Fruit fly (Drosophila melanogaster) whole organism, embryonic: ENCODE results near the gene Bet1.

Experiments
- Aef1 ChIP-seq: fragments of 200-800 bp; sonication (Bioruptor generic); IDR thresholded peaks from 3 replicates; pipeline ENCODE4 v1.3.6; 2022; ENCODE audit warnings: missing biosample characterization, missing genetic modification characterization
- Blimp-1 ChIP-seq: fragments of 200-800 bp; sonication (Bioruptor generic); optimal IDR thresholded peaks from 3 replicates; lab custom pipeline; 2018; ENCODE audit warnings: missing biosample characterization, missing genetic modification characterization, mild to moderate bottlenecking, moderate library complexity, missing genetic modification reagents
- CG11504 ChIP-seq: fragments of 200-800 bp; sonication (Bioruptor generic); optimal IDR thresholded peaks from 3 replicates; lab custom pipeline; 2019; ENCODE audit warnings: missing biosample characterization, mild to moderate bottlenecking, missing genetic modification characterization, moderate library complexity
- CG11695 ChIP-seq: fragments of 200-800 bp; sonication (Bioruptor generic); IDR thresholded peaks from 3 replicates; pipeline ENCODE4 v1.3.6; 2022; ENCODE audit warnings: missing biosample characterization, missing genetic modification characterization
- CG13287 ChIP-seq: fragments of 200-800 bp; sonication (Bioruptor generic); IDR thresholded peaks from 2 replicates; pipeline ENCODE4 v1.3.6; 2022; ENCODE audit warnings: missing biosample characterization, missing genetic modification characterization; ENCODE audit not compliant: partially characterized antibody
- CG14710 ChIP-seq: fragments of 200-800 bp; sonication (Bioruptor generic); optimal IDR thresholded peaks from 3 replicates; lab custom pipeline; 2019; ENCODE audit warnings: missing biosample characterization, mild to moderate bottlenecking, missing genetic modification characterization, moderate library complexity
- CG17186 ChIP-seq: fragments of 200-800 bp; sonication (Bioruptor generic); optimal IDR thresholded peaks from 3 replicates; lab custom pipeline; 2017; ENCODE audit warnings: missing biosample characterization, missing genetic modification reagents, missing genetic modification characterization
- CG17829 ChIP-seq: fragments of 200-800 bp; optimal IDR thresholded peaks from 2 replicates; lab custom pipeline; 2019; ENCODE audit warnings: missing biosample characterization, mild to moderate bottlenecking, missing genetic modification characterization, moderate library complexity
- CG2116 ChIP-seq: fragments of 200-800 bp; sonication (Bioruptor generic); optimal IDR thresholded peaks from 3 replicates; lab custom pipeline; 2018; ENCODE audit warnings: missing biosample characterization, mild to moderate bottlenecking, missing genetic modification characterization
- CG2199 ChIP-seq: fragments of 200-800 bp; sonication (Bioruptor generic); IDR thresholded peaks from 3 replicates; pipeline ENCODE4 v1.3.6; 2022; ENCODE audit warnings: missing biosample characterization, missing genetic modification characterization
- CG2875 ChIP-seq: fragments of 200-800 bp; sonication (Bioruptor generic); optimal IDR thresholded peaks from 2 replicates; lab custom pipeline; 2017; ENCODE audit warnings: missing biosample characterization, mild to moderate bottlenecking, missing genetic modification characterization, missing genetic modification reagents
- CG3163 ChIP-seq: fragments of 200-800 bp; sonication (Bioruptor generic); optimal IDR thresholded peaks from 3 replicates; lab custom pipeline; 2016; ENCODE audit warnings: missing biosample characterization, missing genetic modification characterization
- CG34422 ChIP-seq: fragments of 200-800 bp; sonication (Bioruptor generic); IDR thresholded peaks from 3 replicates; pipeline ENCODE4 v1.3.6; 2022; ENCODE audit warnings: missing biosample characterization, missing genetic modification characterization
- CG3847 ChIP-seq: fragments of 200-800 bp; sonication (Bioruptor generic); IDR thresholded peaks from 2 replicates; pipeline ENCODE4 v1.3.6; 2022; ENCODE audit warnings: missing biosample characterization, missing genetic modification characterization
- CG4360 ChIP-seq: fragments of 200-800 bp; sonication (Bioruptor generic); IDR thresholded peaks from 2 replicates; pipeline ENCODE4 v1.3.6; 2022; ENCODE audit warnings: missing biosample characterization, missing genetic modification characterization
- CG6689 ChIP-seq: fragments of 200-800 bp; sonication (Bioruptor generic); IDR thresholded peaks from 2 replicates; pipeline ENCODE4 v1.3.6; 2022; ENCODE audit warnings: missing biosample characterization, missing genetic modification characterization
- CG8290 ChIP-seq, 3 experiments: fragments of 200-800 bp; sonication (Bioruptor generic); optimal IDR thresholded peaks; 2 replicates each; lab custom pipeline; 2016 to 2019; ENCODE audit warnings: missing biosample characterization in 3 of 3, missing genetic modification characterization in 3 of 3, mild to moderate bottlenecking in 2 of 3, moderate library complexity in 1 of 3
- CG8765 ChIP-seq: fragments of 200-800 bp; sonication (Bioruptor generic); IDR thresholded peaks from 2 replicates; pipeline ENCODE4 v1.3.6; 2022; ENCODE audit warnings: missing biosample characterization, missing genetic modification characterization
- Deaf1 ChIP-seq: fragments of 200-800 bp; optimal IDR thresholded peaks from 3 replicates; lab custom pipeline; 2019; ENCODE audit warnings: missing biosample characterization, mild to moderate bottlenecking, missing genetic modification characterization, moderate library complexity
- Dll ChIP-seq: fragments of 200-800 bp; sonication (Bioruptor generic); IDR thresholded peaks from 4 replicates; pipeline ENCODE4 v1.3.6; 2022; ENCODE audit warnings: missing biosample characterization, missing genetic modification characterization; ENCODE audit not compliant: partially characterized antibody
- Dp ChIP-seq: fragments of 200-800 bp; sonication (Bioruptor generic); optimal IDR thresholded peaks from 2 replicates; lab custom pipeline; 2018; ENCODE audit warnings: missing biosample characterization, mild to moderate bottlenecking, missing genetic modification characterization, moderate library complexity
- Hand ChIP-seq: fragments of 200-800 bp; sonication (Bioruptor generic); optimal IDR thresholded peaks from 2 replicates; lab custom pipeline; 2017; ENCODE audit warnings: mild to moderate bottlenecking, missing biosample characterization, missing genetic modification reagents, missing genetic modification characterization
- HmgD ChIP-seq: fragments of 200-800 bp; sonication (Bioruptor generic); optimal IDR thresholded peaks from 3 replicates; lab custom pipeline; 2016; ENCODE audit warnings: missing biosample characterization, missing genetic modification characterization
- Hsf ChIP-seq: fragments of 200-800 bp; sonication (Bioruptor generic); optimal IDR thresholded peaks from 3 replicates; lab custom pipeline; 2016; ENCODE audit warnings: missing biosample characterization, missing genetic modification characterization
- Jarid2 ChIP-seq: fragments of 200-800 bp; sonication (Bioruptor generic); optimal IDR thresholded peaks from 3 replicates; lab custom pipeline; 2017; ENCODE audit warnings: mild to moderate bottlenecking, missing biosample characterization, missing genetic modification reagents, missing genetic modification characterization
- MBD-R2 ChIP-seq: fragments of 200-800 bp; sonication (Bioruptor generic); IDR thresholded peaks from 2 replicates; pipeline ENCODE4 v1.3.6; 2022; ENCODE audit warnings: missing biosample characterization, missing genetic modification characterization
- Sin3A ChIP-seq: fragments of >200 bp; optimal IDR thresholded peaks from 2 replicates; lab custom pipeline; 2018
- Sry-δ ChIP-seq: fragments of 200-800 bp; sonication (Bioruptor generic); optimal IDR thresholded peaks from 2 replicates; lab custom pipeline; 2016; ENCODE audit warnings: missing biosample characterization, missing genetic modification characterization
- chinmo ChIP-seq: fragments of 200-800 bp; sonication (Bioruptor generic); IDR thresholded peaks from 4 replicates; pipeline ENCODE4 v1.3.6; 2022; ENCODE audit warnings: missing biosample characterization, missing genetic modification characterization; ENCODE audit not compliant: partially characterized antibody
- dan ChIP-seq: fragments of 200-800 bp; sonication (Bioruptor generic); IDR thresholded peaks from 2 replicates; pipeline ENCODE4 v1.3.6; 2022; ENCODE audit warnings: missing biosample characterization, missing genetic modification characterization
- fd3F ChIP-seq: fragments of 200-800 bp; sonication (Bioruptor generic); optimal IDR thresholded peaks from 2 replicates; lab custom pipeline; 2018; ENCODE audit warnings: missing biosample characterization, mild to moderate bottlenecking, missing genetic modification characterization, moderate library complexity
- hkb ChIP-seq, 2 experiments: fragments of 200-800 bp in 1 of 2; fragments of >200 bp in 1 of 2; sonication (Bioruptor generic) in 1 of 2; IDR thresholded peaks in 1 of 2; optimal IDR thresholded peaks in 1 of 2; 2 replicates each; pipeline versions ENCODE4 v1.3.6 to Lab custom; 2017 to 2022; ENCODE audit warnings: missing biosample characterization in 1 of 2, missing genetic modification characterization in 1 of 2
- kay ChIP-seq: fragments of 200-800 bp; sonication (Bioruptor generic); optimal IDR thresholded peaks from 2 replicates; lab custom pipeline; 2016; ENCODE audit warnings: missing biosample characterization, missing genetic modification characterization
- lov ChIP-seq, 2 experiments: fragments of 200-800 bp in 1 of 2; fragments of >200 bp in 1 of 2; sonication (Bioruptor generic) in 1 of 2; IDR thresholded peaks in 1 of 2; optimal IDR thresholded peaks in 1 of 2; 2 replicates in 1 of 2; 3 replicates in 1 of 2; pipeline versions ENCODE4 v1.3.6 to Lab custom; 2017 to 2022; ENCODE audit warnings: missing biosample characterization in 1 of 2, missing genetic modification characterization in 1 of 2
- maf-S ChIP-seq: fragments of 200-800 bp; sonication (Bioruptor generic); optimal IDR thresholded peaks from 2 replicates; lab custom pipeline; 2016; ENCODE audit warnings: missing biosample characterization, missing genetic modification characterization
- mirr ChIP-seq: fragments of 200-800 bp; sonication (Bioruptor generic); optimal IDR thresholded peaks from 3 replicates; lab custom pipeline; 2018; ENCODE audit warnings: missing biosample characterization, mild to moderate bottlenecking, missing genetic modification characterization
- pum ChIP-seq: fragments of 200-800 bp; sonication (Bioruptor generic); optimal IDR thresholded peaks from 2 replicates; lab custom pipeline; 2016; ENCODE audit warnings: missing biosample characterization, missing genetic modification characterization
- pzg ChIP-seq: fragments of 200-800 bp; sonication (Bioruptor generic); optimal IDR thresholded peaks from 3 replicates; lab custom pipeline; 2018; ENCODE audit warnings: missing biosample characterization, mild to moderate bottlenecking, missing genetic modification characterization, moderate library complexity
- schlank ChIP-seq: fragments of 200-800 bp; sonication (Bioruptor generic); optimal IDR thresholded peaks from 2 replicates; lab custom pipeline; 2018; ENCODE audit warnings: missing biosample characterization, mild to moderate bottlenecking, missing genetic modification characterization
- sd ChIP-seq: fragments of 200-800 bp; sonication (Bioruptor generic); optimal IDR thresholded peaks from 3 replicates; lab custom pipeline; 2018; ENCODE audit warnings: missing biosample characterization, mild to moderate bottlenecking, missing genetic modification characterization, moderate library complexity
- tin ChIP-seq: fragments of 200-800 bp; sonication (Bioruptor generic); optimal IDR thresholded peaks from 3 replicates; lab custom pipeline; 2016; ENCODE audit warnings: missing biosample characterization, missing genetic modification characterization
- trh ChIP-seq: fragments of 200-800 bp; sonication (Bioruptor generic); optimal IDR thresholded peaks from 2 replicates; lab custom pipeline; 2016; ENCODE audit warnings: missing biosample characterization, missing genetic modification characterization
- zf30C ChIP-seq: fragments of 200-800 bp; sonication (Bioruptor generic); optimal IDR thresholded peaks from 3 replicates; lab custom pipeline; 2018; ENCODE audit warnings: missing biosample characterization, mild to moderate bottlenecking, missing genetic modification characterization

The Bet1 gene

DNA sequence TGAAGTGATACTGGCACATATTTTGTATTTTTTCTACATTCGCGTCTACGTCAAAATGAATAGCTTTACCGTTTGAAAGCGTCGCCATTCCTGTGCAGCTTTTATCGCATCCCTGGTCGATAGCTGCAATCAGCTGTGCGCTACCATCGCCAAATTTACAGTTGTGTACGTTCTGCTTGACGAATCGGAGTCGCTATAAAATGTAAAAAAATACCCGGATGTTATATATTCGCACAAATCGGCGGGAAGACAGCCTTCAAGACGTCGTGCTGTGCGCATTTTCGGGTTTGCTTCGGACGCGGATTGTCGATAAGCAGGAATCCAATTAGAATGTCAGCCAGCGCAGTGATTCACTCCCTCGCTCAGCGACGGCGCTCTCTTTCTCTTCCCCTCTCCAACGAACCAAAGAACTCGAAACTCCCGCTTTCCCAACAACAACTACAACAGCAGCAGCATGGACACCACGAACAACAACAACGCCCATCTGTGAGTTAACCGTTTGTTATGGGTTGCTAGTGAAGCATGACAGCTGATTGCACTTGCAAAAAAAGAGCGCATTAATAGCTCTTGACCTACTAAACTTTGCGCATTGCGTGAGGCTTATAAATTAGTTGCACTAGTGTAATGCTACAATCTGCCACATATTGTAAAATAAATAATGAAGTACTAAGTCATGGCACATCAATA, 33.6 kb downstream of the Bet1 start (continued):
- TF ChIP-seq schlank (tag; lab: Kevin White, UChicago): no peak
- TF ChIP-seq trh: no peak
- TF ChIP-seq CG8290 (GFP tag; optimal IDR thresholded peaks at IDR 0.05; lab: Kevin White, UChicago): no peak
- no peak for TF ChIP-seq CG8290 (tag; optimal IDR thresholded peaks at IDR 0.05; lab: Kevin White, UChicago)
- peak; percentile 11 for TF ChIP-seq Hsf
- peak; percentile 57 for TF ChIP-seq CG2116 (GFP tag; lab: Kevin White, UChicago)
- 0 out of 4 replicates have a peak, but pooled peaks have one; percentile 34 for TF ChIP-seq Dll
- TF ChIP-seq sd (tag; lab: Kevin White, UChicago): no peak
- TF ChIP-seq CG2199 (GFP tag; lab: Robert Waterston, UW): peak; percentile 89
- peak; percentile 8 for TF ChIP-seq mirr (GFP tag; lab: Kevin White, UChicago)
- peak; percentile 20 for TF ChIP-seq zf30C (GFP tag; lab: Kevin White, UChicago)
- peak; percentile 58; the same call in 2 of the 3 replicates for TF ChIP-seq Aef1 (GFP tag; lab: Robert Waterston, UW)
- TF ChIP-seq hkb (optimal IDR thresholded peaks at IDR 0.05; lab: Kevin White, UChicago): peak; percentile 86
- no peak for TF ChIP-seq hkb (GFP tag; IDR thresholded peaks at IDR 0.05; lab: Robert Waterston, UW)
- 0 out of 2 replicates have a peak, but pooled peaks have one; percentile 3 for TF ChIP-seq CG8765 (GFP tag; lab: Robert Waterston, UW)
- TF ChIP-seq CG4360: peak; percentile 99
- TF ChIP-seq CG11504 (tag; lab: Kevin White, UChicago): peak; percentile 10
- peak; percentile 4; the same call in 1 of the 2 replicates for TF ChIP-seq CG3847 (GFP tag; lab: Robert Waterston, UW)
- TF ChIP-seq MBD-R2: peak; percentile 54
- TF ChIP-seq Deaf1 (tag; lab: Kevin White, UChicago): peak; percentile 85
- no peak for TF ChIP-seq pum (GFP tag; lab: Kevin White, UChicago)
- peak; percentile 40 for TF ChIP-seq Dp (GFP tag; lab: Kevin White, UChicago)
- TF ChIP-seq CG11695: 0 out of 3 replicates have a peak, but pooled peaks have one; percentile 8
- peak; percentile 56 for TF ChIP-seq CG17186 (GFP tag; lab: Kevin White, UChicago)
- peak; percentile 48 for TF ChIP-seq HmgD (GFP tag; lab: Kevin White, UChicago)
- peak; percentile 88 for TF ChIP-seq Sry-δ (GFP tag; lab: Kevin White, UChicago)
- TF ChIP-seq Jarid2 (GFP tag; lab: Kevin White, UChicago): peak; percentile 69
- peak; percentile 8 for TF ChIP-seq CG3163 (GFP tag; lab: Kevin White, UChicago)
- TF ChIP-seq CG6689 (GFP tag; lab: Robert Waterston, UW): no peak
- TF ChIP-seq dan: no peak
- peak; percentile 6 for TF ChIP-seq CG14710 (tag; lab: Kevin White, UChicago)
- no peak for TF ChIP-seq maf-S (GFP tag; lab: Kevin White, UChicago)
- peak; percentile 6 for TF ChIP-seq Hand (GFP tag; lab: Kevin White, UChicago)
- no peak for TF ChIP-seq lov (optimal IDR thresholded peaks at IDR 0.05; lab: Kevin White, UChicago)
- TF ChIP-seq lov (GFP tag; IDR thresholded peaks at IDR 0.05; lab: Robert Waterston, UW): 0 out of 3 replicates have a peak, but pooled peaks have one; percentile 39
- peak; percentile 1 for TF ChIP-seq CG2875 (GFP tag; lab: Kevin White, UChicago)
- peak; percentile 3 for TF ChIP-seq Blimp-1 (GFP tag; lab: Kevin White, UChicago)
- no peak for TF ChIP-seq tin (GFP tag; lab: Kevin White, UChicago)
- no peak for TF ChIP-seq fd3F (GFP tag; lab: Kevin White, UChicago)
- TF ChIP-seq Sin3A: peak; percentile 80
- TF ChIP-seq CG13287: peak; percentile 40; the same call in 1 of the 2 replicates
- TF ChIP-seq CG34422 (GFP tag; lab: Robert Waterston, UW): 0 out of 3 replicates have a peak, but pooled peaks have one; percentile 34
- TF ChIP-seq CG17829: peak; percentile 40
- TF ChIP-seq kay (GFP tag; lab: Kevin White, UChicago): peak; percentile 80
- TF ChIP-seq chinmo (GFP tag; lab: Robert Waterston, UW): peak; percentile 92
- TF ChIP-seq pzg (GFP tag; lab: Kevin White, UChicago): peak; percentile 65
